Worm (Caenorhabditis elegans) whole organism, L4 larva: ENCODE measurements around the gene T16H12.3.

ENCODE experiments used
- D1046.2 ChIP-seq: fragments of 200-800 bp; sonication (Bioruptor generic); IDR thresholded peaks from 2 replicates; pipeline ENCODE4 v1.3.6; 2022; ENCODE audit warnings: missing genetic modification characterization, missing compliant biosample characterization
- F44E2.7 ChIP-seq: fragments of 200-800 bp; sonication (Bioruptor generic); IDR thresholded peaks from 2 replicates; pipeline ENCODE4 v2.1.2; 2022; ENCODE audit warnings: missing genetic modification characterization, missing compliant biosample characterization
- R02D3.7 ChIP-seq: fragments of 150-350 bp; sonication (generic microtip); optimal IDR thresholded peaks from 3 replicates; lab custom pipeline; 2014; ENCODE audit warnings: missing biosample characterization, missing genetic modification characterization
- T20F7.1 ChIP-seq: fragments of 200-800 bp; sonication (Bioruptor generic); optimal IDR thresholded peaks from 2 replicates; lab custom pipeline; 2018; ENCODE audit warnings: mild to moderate bottlenecking, missing genetic modification characterization, missing compliant biosample characterization
- Y105C5A.15 ChIP-seq: fragments of 200-800 bp; sonication (Bioruptor generic); IDR thresholded peaks from 2 replicates; pipeline ENCODE4 v1.3.6; 2022; ENCODE audit warnings: missing genetic modification characterization, missing compliant biosample characterization
- Y48G9A.11 ChIP-seq: fragments of 200-800 bp; sonication (Bioruptor generic); IDR thresholded peaks from 2 replicates; pipeline ENCODE4 v1.3.6; 2022; ENCODE audit warnings: missing genetic modification reagents, missing genetic modification characterization, missing compliant biosample characterization
- Y5F2A.4 ChIP-seq: fragments of 200-800 bp; sonication (Bioruptor generic); optimal IDR thresholded peaks from 2 replicates; lab custom pipeline; 2018; ENCODE audit warnings: mild to moderate bottlenecking, missing genetic modification characterization, missing compliant biosample characterization
- Y75B8A.6 ChIP-seq: fragments of 200-800 bp; sonication (Bioruptor generic); IDR thresholded peaks from 2 replicates; pipeline ENCODE4 v1.3.6; 2022; ENCODE audit warnings: missing genetic modification reagents, missing genetic modification characterization, missing compliant biosample characterization
- ZK337.2 ChIP-seq: fragments of 200-800 bp; sonication (Bioruptor generic); IDR thresholded peaks from 2 replicates; pipeline ENCODE4 v1.3.6; 2022; ENCODE audit warnings: missing genetic modification reagents, missing genetic modification characterization, missing compliant biosample characterization
- ZK546.5 ChIP-seq, 2 experiments: sonication (generic microtip); optimal IDR thresholded peaks; 2 replicates each; lab custom pipeline; 2017; ENCODE audit warnings: missing biosample characterization in 2 of 2, missing genetic modification characterization in 2 of 2
- aha-1 ChIP-seq: fragments of 150-350 bp; peaks from one replicate; lab custom pipeline; 2014; ENCODE audit warnings: missing biosample characterization, missing genetic modification characterization
- ama-1 ChIP-seq: fragments of 150-350 bp; optimal IDR thresholded peaks from 2 replicates; lab custom pipeline; 2014; ENCODE audit warnings: inconsistent platforms, mixed read lengths
- ceh-20 ChIP-seq: fragments of 200-800 bp; sonication (Bioruptor generic); IDR thresholded peaks from 2 replicates; pipeline ENCODE4 v1.3.6; 2022; ENCODE audit warnings: missing genetic modification reagents, missing genetic modification characterization, missing compliant biosample characterization
- ceh-32 ChIP-seq: sonication (generic microtip); optimal IDR thresholded peaks from 2 replicates; lab custom pipeline; 2016; ENCODE audit warnings: mild to moderate bottlenecking, missing genetic modification characterization, missing compliant biosample characterization; ENCODE audit not compliant: poor library complexity
- ctbp-1 ChIP-seq: fragments of 200-800 bp; sonication (Bioruptor generic); IDR thresholded peaks from 2 replicates; pipeline ENCODE4 v1.3.6; 2022; ENCODE audit warnings: missing genetic modification reagents, missing genetic modification characterization, missing compliant biosample characterization
- daf-12 ChIP-seq: fragments of 150-350 bp; optimal IDR thresholded peaks from 2 replicates; lab custom pipeline; 2014; ENCODE audit warnings: missing biosample characterization, missing genetic modification reagents, missing genetic modification characterization
- daf-16 ChIP-seq, 3 experiments: sonication (generic microtip); optimal IDR thresholded peaks; 2 replicates each; lab custom pipeline; 2016 to 2017; ENCODE audit warnings: missing genetic modification characterization in 3 of 3, missing genetic modification reagents in 3 of 3, mild to moderate bottlenecking in 2 of 3, missing compliant biosample characterization in 2 of 3, missing biosample characterization in 1 of 3, moderate library complexity in 1 of 3
- dmd-6 ChIP-seq: fragments of 200-800 bp; sonication (Bioruptor generic); IDR thresholded peaks from 2 replicates; pipeline ENCODE4 v1.3.6; 2022; ENCODE audit warnings: missing genetic modification reagents, missing genetic modification characterization, missing compliant biosample characterization
- dmd-9 ChIP-seq: fragments of 200-800 bp; sonication (Bioruptor generic); IDR thresholded peaks from 2 replicates; pipeline ENCODE4 v1.3.6; 2022; ENCODE audit warnings: missing genetic modification reagents, missing genetic modification characterization, missing compliant biosample characterization
- duxl-1 ChIP-seq: sonication (generic microtip); optimal IDR thresholded peaks from 2 replicates; lab custom pipeline; 2016; ENCODE audit warnings: mild to moderate bottlenecking, missing genetic modification characterization, moderate library complexity, missing compliant biosample characterization; ENCODE audit not compliant: poor library complexity
- dve-1 ChIP-seq: sonication (generic microtip); optimal IDR thresholded peaks from 2 replicates; lab custom pipeline; 2017; ENCODE audit warnings: antibody characterized with exemption, mild to moderate bottlenecking, missing genetic modification characterization, missing compliant biosample characterization; ENCODE audit not compliant: insufficient read depth
- hlh-11 ChIP-seq: fragments of 200-800 bp; sonication (Bioruptor generic); optimal IDR thresholded peaks from 2 replicates; lab custom pipeline; 2018; ENCODE audit warnings: mild to moderate bottlenecking, missing genetic modification characterization, missing compliant biosample characterization
- hmg-1.1 ChIP-seq: fragments of 200-800 bp; sonication (Bioruptor generic); IDR thresholded peaks from 2 replicates; pipeline ENCODE4 v1.3.6; 2022; ENCODE audit warnings: missing genetic modification reagents, missing genetic modification characterization, missing compliant biosample characterization
- lin-1 ChIP-seq: fragments of 200-800 bp; sonication (Bioruptor generic); IDR thresholded peaks from 2 replicates; pipeline ENCODE4 v1.3.6; 2022; ENCODE audit warnings: missing genetic modification reagents, missing genetic modification characterization, missing compliant biosample characterization
- lin-38 ChIP-seq: fragments of 200-800 bp; sonication (Bioruptor generic); IDR thresholded peaks from 2 replicates; pipeline ENCODE4 v1.3.6; 2022; ENCODE audit warnings: missing genetic modification reagents, missing genetic modification characterization, missing compliant biosample characterization
- lsy-2 ChIP-seq, 2 experiments: fragments of 150-350 bp in 1 of 2; sonication (generic microtip) in 1 of 2; optimal IDR thresholded peaks; 2 replicates each; lab custom pipeline; 2014 to 2017; ENCODE audit warnings: missing biosample characterization in 2 of 2, missing genetic modification characterization in 2 of 2
- madf-5 ChIP-seq, 2 experiments: fragments of 200-800 bp; sonication (Bioruptor generic); IDR thresholded peaks; 2 replicates each; pipeline ENCODE4 v1.3.6; 2022; ENCODE audit warnings: missing compliant biosample characterization in 2 of 2, missing genetic modification characterization in 2 of 2
- mep-1 ChIP-seq: fragments of 150-350 bp; sonication (generic microtip); optimal IDR thresholded peaks from 3 replicates; lab custom pipeline; 2014; ENCODE audit warnings: missing biosample characterization, missing genetic modification characterization
- nhr-111 ChIP-seq: fragments of 200-800 bp; sonication (Bioruptor generic); optimal IDR thresholded peaks from 2 replicates; lab custom pipeline; 2018; ENCODE audit warnings: mild to moderate bottlenecking, missing genetic modification characterization, missing compliant biosample characterization
- nhr-237 ChIP-seq: sonication (generic microtip); optimal IDR thresholded peaks from 2 replicates; lab custom pipeline; 2017; ENCODE audit warnings: missing biosample characterization, missing genetic modification characterization
- nhr-28 ChIP-seq: fragments of 150-350 bp; optimal IDR thresholded peaks from 2 replicates; lab custom pipeline; 2014; ENCODE audit warnings: missing biosample characterization, missing genetic modification characterization
- nhr-41 ChIP-seq: fragments of 200-800 bp; sonication (Bioruptor generic); IDR thresholded peaks from 2 replicates; pipeline ENCODE4 v1.3.6; 2022; ENCODE audit warnings: missing genetic modification reagents, missing genetic modification characterization, missing compliant biosample characterization
- nhr-42 ChIP-seq: fragments of 200-800 bp; sonication (Bioruptor generic); IDR thresholded peaks from 2 replicates; pipeline ENCODE4 v1.3.6; 2022; ENCODE audit warnings: missing genetic modification characterization, missing compliant biosample characterization
- nhr-77 ChIP-seq: fragments of 150-350 bp; optimal IDR thresholded peaks from 2 replicates; lab custom pipeline; 2014; ENCODE audit warnings: missing biosample characterization, missing genetic modification characterization
- rbr-2 ChIP-seq: sonication (generic microtip); optimal IDR thresholded peaks from 2 replicates; lab custom pipeline; 2016; ENCODE audit warnings: missing genotype, missing genetic modification characterization, missing compliant biosample characterization
- skn-1 ChIP-seq: fragments of 150-350 bp; optimal IDR thresholded peaks from 2 replicates; lab custom pipeline; 2014; ENCODE audit warnings: missing biosample characterization, missing genetic modification characterization
- spr-1 ChIP-seq: sonication (generic microtip); optimal IDR thresholded peaks from 2 replicates; lab custom pipeline; 2016; ENCODE audit warnings: mild to moderate bottlenecking, missing genetic modification characterization, missing compliant biosample characterization
- tra-1 ChIP-seq: fragments of 200-800 bp; sonication (Bioruptor generic); IDR thresholded peaks from 2 replicates; pipeline ENCODE4 v1.3.6; 2022; ENCODE audit warnings: missing genetic modification reagents, missing genetic modification characterization, missing compliant biosample characterization
- unc-130 ChIP-seq: sonication (generic microtip); optimal IDR thresholded peaks from 2 replicates; lab custom pipeline; 2016; ENCODE audit warnings: missing genetic modification reagents, missing genetic modification characterization, missing compliant biosample characterization
- unc-39 ChIP-seq: sonication (generic microtip); optimal IDR thresholded peaks from 2 replicates; lab custom pipeline; 2017; ENCODE audit warnings: missing biosample characterization, missing genetic modification characterization
- unc-62 ChIP-seq, 3 experiments: fragments of 150-350 bp in 1 of 3; sonication (generic microtip); optimal IDR thresholded peaks in 2 of 3; peaks in 1 of 3; 1 replicate in 1 of 3; 2 replicates in 2 of 3; lab custom pipeline; 2014 to 2017; ENCODE audit warnings: missing biosample characterization in 3 of 3, missing genetic modification characterization in 3 of 3, missing genetic modification reagents in 3 of 3, missing genotype in 1 of 3
- zag-1 ChIP-seq: fragments of 150-350 bp; optimal IDR thresholded peaks from 2 replicates; lab custom pipeline; 2014; ENCODE audit warnings: missing biosample characterization, missing genetic modification characterization
- zfp-2 ChIP-seq: sonication (generic microtip); optimal IDR thresholded peaks from 2 replicates; lab custom pipeline; 2016; ENCODE audit warnings: mild to moderate bottlenecking, missing genetic modification characterization, missing compliant biosample characterization
- zip-11 ChIP-seq: fragments of 200-800 bp; sonication (Bioruptor generic); IDR thresholded peaks from 2 replicates; pipeline ENCODE4 v1.3.6; 2022; ENCODE audit warnings: missing genetic modification characterization, missing compliant biosample characterization
- ztf-11 ChIP-seq: fragments of 150-350 bp; optimal IDR thresholded peaks from 2 replicates; lab custom pipeline; 2014; ENCODE audit warnings: missing biosample characterization, missing genetic modification characterization

Gene T16H12.3

ce11 chrIII:10083242-10083641 lies at the start of gene T16H12.3:
Gene T16H12.3, minus strand, starts transcription at chrIII:10083292.
- TF ChIP-seq unc-62 (GFP tag; optimal IDR thresholded peaks at IDR 0.05 in 1 of 2; lab: Kevin White, UChicago) (no peak), unc-62 (tag; optimal IDR thresholded peaks at IDR 0.05; lab: Kevin White, UChicago) (no peak), lin-38 (GFP tag; lab: Robert Waterston, UW) (no peak), spr-1 (tag; lab: Kevin White, UChicago) (no peak), ztf-11 (tag; lab: Kevin White, UChicago) (no peak), zag-1 (tag; lab: Kevin White, UChicago) (no peak)

- TF ChIP-seq daf-12 (tag; lab: Kevin White, UChicago) (no peak), lsy-2 (tag; optimal IDR thresholded peaks at IDR 0.05; lab: Kevin White, UChicago) (peak in 1 of 2 experiments; percentile 23), duxl-1 (tag; lab: Kevin White, UChicago) (no peak), rbr-2 (no peak), lin-1 (GFP tag; lab: Robert Waterston, UW) (no peak), Y5F2A.4 (GFP tag; lab: Kevin White, UChicago) (no peak), ceh-32 (tag; lab: Kevin White, UChicago) (no peak), skn-1 (tag; lab: Kevin White, UChicago) (no peak), F44E2.7 (GFP tag; lab: Robert Waterston, UW) (no peak), zag-1 (tag; lab: Kevin White, UChicago) (no peak), ctbp-1 (GFP tag; lab: Robert Waterston, UW) (no peak), unc-130 (GFP tag; lab: Kevin White, UChicago) (no peak), aha-1 (tag; lab: Kevin White, UChicago) (peak; percentile 11), hlh-11 (tag; lab: Kevin White, UChicago) (peak; percentile 10), zip-11 (GFP tag; lab: Robert Waterston, UW) (no peak), Y105C5A.15 (GFP tag; lab: Robert Waterston, UW) (no peak), daf-16 (GFP tag; optimal IDR thresholded peaks at IDR 0.05; lab: Kevin White, UChicago) (peak in 1 of 2 experiments; percentile 51), daf-16 (tag; optimal IDR thresholded peaks at IDR 0.05; lab: Kevin White, UChicago) (peak; percentile 1), tra-1 (GFP tag; lab: Robert Waterston, UW) (0 out of 2 replicates have a peak, but pooled peaks have one; percentile 28), nhr-28 (peak; percentile 33), ZK337.2 (GFP tag; lab: Robert Waterston, UW) (no peak), dve-1 (peak; percentile 20), unc-39 (tag; lab: Kevin White, UChicago) (no peak)
These were observed 43.3 kb upstream of the T16H12.3 start for ce11 chrIII:10126375-10126774.

ce11 chrIII:10123586-10124233 lies 40.6 kb upstream of the T16H12.3 start, which contains the start of gene ttll-4:
Gene ttll-4, plus strand, starts transcription at chrIII:10124183.
- 0 out of 2 replicates have a peak, but pooled peaks have one; percentile 37 for TF ChIP-seq nhr-42
- no peak for TF ChIP-seq daf-12 (tag; lab: Kevin White, UChicago)
- peak; percentile 95 for TF ChIP-seq lin-38 (GFP tag; lab: Robert Waterston, UW)
- 0 out of 2 replicates have a peak, but pooled peaks have one; percentile 21 for TF ChIP-seq tra-1 (GFP tag; lab: Robert Waterston, UW)
- TF ChIP-seq ZK546.5 (tag; optimal IDR thresholded peaks at IDR 0.05; lab: Kevin White, UChicago) = no peak
- TF ChIP-seq madf-5 (GFP tag; IDR thresholded peaks at IDR 0.05; lab: Robert Waterston, UW) = no peak
- no peak for TF ChIP-seq zfp-2 (tag; lab: Kevin White, UChicago)
- peak; percentile 40 for TF ChIP-seq R02D3.7
- TF ChIP-seq F44E2.7 (GFP tag; lab: Robert Waterston, UW) = no peak
- peak; percentile 72 for TF ChIP-seq dmd-9
- TF ChIP-seq nhr-111 (GFP tag; lab: Kevin White, UChicago) = no peak
- peak; percentile 16 for TF ChIP-seq hlh-11 (tag; lab: Kevin White, UChicago)
- TF ChIP-seq aha-1 (tag; lab: Kevin White, UChicago) = no peak
- TF ChIP-seq D1046.2 (GFP tag; lab: Robert Waterston, UW) = peak; percentile 21; the same call in 1 of the 2 replicates
- TF ChIP-seq T20F7.1 (GFP tag; lab: Kevin White, UChicago) = peak; percentile 24
- no peak for TF ChIP-seq nhr-237 (tag; lab: Kevin White, UChicago)
- TF ChIP-seq ceh-20 = peak; percentile 55
- peak; percentile 62; the same call in 1 of the 2 replicates for TF ChIP-seq hmg-1.1 (GFP tag; lab: Robert Waterston, UW)
- TF ChIP-seq Y48G9A.11 (GFP tag; lab: Robert Waterston, UW) = peak; percentile 64
- TF ChIP-seq nhr-77 (tag; lab: Kevin White, UChicago) = no peak
- TF ChIP-seq ama-1 (lab: Kevin White, UChicago) = no peak
- TF ChIP-seq nhr-41 (GFP tag; lab: Robert Waterston, UW) = no peak
- peak; percentile 53 for TF ChIP-seq ctbp-1 (GFP tag; lab: Robert Waterston, UW)
- peak; percentile 40; the same call in 1 of the 2 replicates for TF ChIP-seq dmd-6 (GFP tag; lab: Robert Waterston, UW)
- TF ChIP-seq Y75B8A.6 = no peak
- peak; percentile 39 for TF ChIP-seq mep-1 (tag; lab: Kevin White, UChicago)
